Fruit fly (Drosophila melanogaster) whole organism, embryonic: Measurements from ENCODE around the gene CG10333.

Source experiments
- Antp ChIP-seq: fragments of 200-800 bp; sonication (Bioruptor generic); optimal IDR thresholded peaks from 3 replicates; lab custom pipeline; 2016; ENCODE audit warnings: missing biosample characterization, missing genetic modification characterization
- BEAF-32 ChIP-seq: fragments of 200-800 bp; sonication (Bioruptor generic); optimal IDR thresholded peaks from 3 replicates; lab custom pipeline; 2017; ENCODE audit warnings: missing biosample characterization, missing genetic modification characterization, mild to moderate bottlenecking, moderate library complexity, missing genetic modification reagents
- CG10147 ChIP-seq: fragments of 200-800 bp; sonication (Bioruptor generic); optimal IDR thresholded peaks from 2 replicates; lab custom pipeline; 2019; ENCODE audit warnings: missing biosample characterization, mild to moderate bottlenecking, missing genetic modification characterization, moderate library complexity
- CG10321 ChIP-seq: fragments of 200-800 bp; sonication (Bioruptor generic); IDR thresholded peaks from 2 replicates; pipeline ENCODE4 v1.3.6; 2022; ENCODE audit warnings: missing biosample characterization, missing genetic modification characterization
- CG12155 ChIP-seq: fragments of 200-800 bp; sonication (Bioruptor generic); optimal IDR thresholded peaks from 3 replicates; lab custom pipeline; 2016; ENCODE audit warnings: missing biosample characterization, missing genetic modification characterization
- CG12659 ChIP-seq: fragments of 200-800 bp; sonication (Bioruptor generic); optimal IDR thresholded peaks from 3 replicates; lab custom pipeline; 2017; ENCODE audit warnings: mild to moderate bottlenecking, missing biosample characterization, missing genetic modification reagents, missing genetic modification characterization
- CG12942 ChIP-seq: fragments of 200-800 bp; sonication (Bioruptor generic); optimal IDR thresholded peaks from 3 replicates; lab custom pipeline; 2016; ENCODE audit warnings: missing biosample characterization, missing genetic modification characterization
- CG13287 ChIP-seq: fragments of 200-800 bp; sonication (Bioruptor generic); IDR thresholded peaks from 2 replicates; pipeline ENCODE4 v1.3.6; 2022; ENCODE audit warnings: missing biosample characterization, missing genetic modification characterization; ENCODE audit not compliant: partially characterized antibody
- CG1602 ChIP-seq: fragments of 200-800 bp; sonication (Bioruptor generic); optimal IDR thresholded peaks from 3 replicates; lab custom pipeline; 2016; ENCODE audit warnings: missing biosample characterization, missing genetic modification characterization
- CG31388 ChIP-seq: fragments of 200-800 bp; sonication (Bioruptor generic); optimal IDR thresholded peaks from 2 replicates; lab custom pipeline; 2016; ENCODE audit warnings: missing biosample characterization, missing genetic modification characterization
- CG3407 ChIP-seq: fragments of 200-800 bp; sonication (Bioruptor generic); optimal IDR thresholded peaks from 2 replicates; lab custom pipeline; 2018; ENCODE audit warnings: missing biosample characterization, mild to moderate bottlenecking, missing genetic modification characterization
- CG34224 ChIP-seq: fragments of 200-800 bp; sonication (Bioruptor generic); IDR thresholded peaks from 3 replicates; pipeline ENCODE4 v1.3.6; 2022; ENCODE audit warnings: missing biosample characterization, missing genetic modification characterization; ENCODE audit not compliant: partially characterized antibody
- CG5180 ChIP-seq: fragments of 200-800 bp; sonication (Bioruptor generic); optimal IDR thresholded peaks from 3 replicates; lab custom pipeline; 2017; ENCODE audit warnings: missing biosample characterization, missing genetic modification characterization, mild to moderate bottlenecking, moderate library complexity, missing genetic modification reagents
- CG7357 ChIP-seq: fragments of 200-800 bp; sonication (Bioruptor generic); IDR thresholded peaks from 3 replicates; pipeline ENCODE4 v1.3.6; 2022; ENCODE audit warnings: missing biosample characterization, missing genetic modification characterization
- CG9817 ChIP-seq: fragments of 200-800 bp; sonication (Bioruptor generic); optimal IDR thresholded peaks from 2 replicates; lab custom pipeline; 2018; ENCODE audit warnings: missing biosample characterization, mild to moderate bottlenecking, missing genetic modification characterization, moderate library complexity
- Camta ChIP-seq: fragments of 200-800 bp; sonication (Bioruptor generic); optimal IDR thresholded peaks from 2 replicates; lab custom pipeline; 2016; ENCODE audit warnings: missing biosample characterization, missing genetic modification characterization
- CkIIα-i1 ChIP-seq: fragments of 200-800 bp; sonication (Bioruptor generic); IDR thresholded peaks from 2 replicates; pipeline ENCODE4 v1.3.6; 2022; ENCODE audit warnings: missing biosample characterization, missing genetic modification characterization
- Dek ChIP-seq: fragments of 200-800 bp; sonication (Bioruptor generic); optimal IDR thresholded peaks from 3 replicates; lab custom pipeline; 2019; ENCODE audit warnings: missing biosample characterization, mild to moderate bottlenecking, missing genetic modification characterization, moderate library complexity
- Doc2 ChIP-seq: fragments of 200-800 bp; sonication (Bioruptor generic); IDR thresholded peaks from 2 replicates; pipeline ENCODE4 v1.3.6; 2022; ENCODE audit warnings: missing biosample characterization, missing genetic modification characterization
- Drgx ChIP-seq: fragments of 200-800 bp; sonication (Bioruptor generic); IDR thresholded peaks from 2 replicates; pipeline ENCODE4 v1.3.6; 2022; ENCODE audit warnings: missing biosample characterization, missing genetic modification characterization
- Fer3 ChIP-seq: fragments of 200-800 bp; sonication (Bioruptor generic); optimal IDR thresholded peaks from 2 replicates; lab custom pipeline; 2018; ENCODE audit warnings: missing biosample characterization, mild to moderate bottlenecking, missing genetic modification characterization, moderate library complexity
- HHEX ChIP-seq: fragments of 200-800 bp; sonication (Bioruptor generic); optimal IDR thresholded peaks from 3 replicates; lab custom pipeline; 2017; ENCODE audit warnings: missing biosample characterization, mild to moderate bottlenecking, missing genetic modification characterization, missing genetic modification reagents
- Hsf ChIP-seq: fragments of 200-800 bp; sonication (Bioruptor generic); optimal IDR thresholded peaks from 3 replicates; lab custom pipeline; 2016; ENCODE audit warnings: missing biosample characterization, missing genetic modification characterization
- Sox100B ChIP-seq: fragments of 200-800 bp; sonication (Bioruptor generic); optimal IDR thresholded peaks from 3 replicates; lab custom pipeline; 2018; ENCODE audit warnings: missing biosample characterization, mild to moderate bottlenecking, missing genetic modification characterization
- Usf ChIP-seq: fragments of 200-800 bp; sonication (Bioruptor generic); optimal IDR thresholded peaks from 2 replicates; lab custom pipeline; 2017; ENCODE audit warnings: missing genotype, missing biosample characterization, missing genetic modification characterization
- amos ChIP-seq: fragments of 200-800 bp; sonication (Bioruptor generic); IDR thresholded peaks from 2 replicates; pipeline ENCODE4 v1.3.6; 2022; ENCODE audit warnings: missing biosample characterization, missing genetic modification characterization; ENCODE audit not compliant: partially characterized antibody
- ash1 ChIP-seq: fragments of 200-800 bp; sonication (Bioruptor generic); optimal IDR thresholded peaks from 2 replicates; lab custom pipeline; 2018; ENCODE audit warnings: missing biosample characterization, mild to moderate bottlenecking, missing genetic modification characterization
- bbx ChIP-seq: fragments of 200-800 bp; sonication (Bioruptor generic); IDR thresholded peaks from 2 replicates; pipeline ENCODE4 v1.3.6; 2022; ENCODE audit warnings: missing biosample characterization, missing genetic modification characterization; ENCODE audit not compliant: partially characterized antibody
- bcd ChIP-seq: fragments of 200-800 bp; sonication (Bioruptor generic); optimal IDR thresholded peaks from 2 replicates; lab custom pipeline; 2017; ENCODE audit warnings: missing biosample characterization, mild to moderate bottlenecking, missing genetic modification characterization
- br ChIP-seq: fragments of >200 bp; optimal IDR thresholded peaks from 2 replicates; lab custom pipeline; 2017
- dmrt99B ChIP-seq: fragments of 200-800 bp; sonication (Bioruptor generic); optimal IDR thresholded peaks from 2 replicates; lab custom pipeline; 2018; ENCODE audit warnings: missing biosample characterization, mild to moderate bottlenecking, missing genetic modification characterization, moderate library complexity
- dysf ChIP-seq: fragments of 200-800 bp; sonication (Bioruptor generic); IDR thresholded peaks from 3 replicates; pipeline ENCODE4 v1.3.6; 2022; ENCODE audit warnings: missing biosample characterization, missing genetic modification characterization
- fd64A ChIP-seq: fragments of 200-800 bp; sonication (Bioruptor generic); optimal IDR thresholded peaks from 3 replicates; lab custom pipeline; 2018; ENCODE audit warnings: missing biosample characterization, mild to moderate bottlenecking, missing genetic modification characterization
- gce ChIP-seq: fragments of 200-800 bp; sonication (Bioruptor generic); IDR thresholded peaks from 3 replicates; pipeline ENCODE4 v1.3.6; 2022; ENCODE audit warnings: missing biosample characterization, missing genetic modification characterization
- h ChIP-seq: fragments of >200 bp; optimal IDR thresholded peaks from 2 replicates; lab custom pipeline; 2017
- hbn ChIP-seq: fragments of 200-800 bp; sonication (Bioruptor generic); IDR thresholded peaks from 2 replicates; pipeline ENCODE4 v1.3.6; 2022; ENCODE audit warnings: missing biosample characterization, missing genetic modification characterization; ENCODE audit not compliant: partially characterized antibody
- jigr1 ChIP-seq: fragments of 200-800 bp; sonication (Bioruptor generic); IDR thresholded peaks from 3 replicates; pipeline ENCODE4 v1.3.6; 2022; ENCODE audit warnings: missing biosample characterization, missing genetic modification characterization
- jumu ChIP-seq: fragments of 200-800 bp; sonication (Bioruptor generic); optimal IDR thresholded peaks from 3 replicates; lab custom pipeline; 2016; ENCODE audit warnings: missing biosample characterization, missing genetic modification characterization
- lilli ChIP-seq: fragments of 200-800 bp; sonication (Bioruptor generic); optimal IDR thresholded peaks from 3 replicates; lab custom pipeline; 2016; ENCODE audit warnings: missing biosample characterization, missing genetic modification characterization
- maf-S ChIP-seq: fragments of 200-800 bp; sonication (Bioruptor generic); optimal IDR thresholded peaks from 2 replicates; lab custom pipeline; 2016; ENCODE audit warnings: missing biosample characterization, missing genetic modification characterization
- mirr ChIP-seq: fragments of 200-800 bp; sonication (Bioruptor generic); optimal IDR thresholded peaks from 3 replicates; lab custom pipeline; 2018; ENCODE audit warnings: missing biosample characterization, mild to moderate bottlenecking, missing genetic modification characterization
- odd ChIP-seq: fragments of 200-800 bp; sonication (Bioruptor generic); optimal IDR thresholded peaks from 2 replicates; lab custom pipeline; 2017; ENCODE audit warnings: missing biosample characterization, mild to moderate bottlenecking, missing genetic modification characterization
- pita ChIP-seq: fragments of 200-800 bp; sonication (Bioruptor generic); optimal IDR thresholded peaks from 2 replicates; lab custom pipeline; 2017; ENCODE audit warnings: missing biosample characterization, mild to moderate bottlenecking, missing genetic modification characterization
- pros ChIP-seq: fragments of 200-800 bp; sonication (Bioruptor generic); optimal IDR thresholded peaks from 3 replicates; lab custom pipeline; 2019; ENCODE audit warnings: missing biosample characterization, mild to moderate bottlenecking, missing genetic modification characterization, moderate library complexity
- pum ChIP-seq: fragments of 200-800 bp; sonication (Bioruptor generic); optimal IDR thresholded peaks from 2 replicates; lab custom pipeline; 2016; ENCODE audit warnings: missing biosample characterization, missing genetic modification characterization
- sisA ChIP-seq: fragments of 200-800 bp; sonication (Bioruptor generic); IDR thresholded peaks from 2 replicates; pipeline ENCODE4 v1.3.6; 2022; ENCODE audit warnings: missing biosample characterization, missing genetic modification characterization
- slp2 ChIP-seq: fragments of 200-800 bp; sonication (Bioruptor generic); optimal IDR thresholded peaks from 2 replicates; lab custom pipeline; 2016; ENCODE audit warnings: missing biosample characterization, missing genetic modification characterization
- stc ChIP-seq: fragments of 200-800 bp; sonication (Bioruptor generic); IDR thresholded peaks from 2 replicates; pipeline ENCODE4 v1.3.6; 2022; ENCODE audit warnings: missing biosample characterization, missing genetic modification characterization
- z ChIP-seq: fragments of 200-800 bp; sonication (Bioruptor generic); IDR thresholded peaks from 3 replicates; pipeline ENCODE4 v1.3.6; 2022; ENCODE audit warnings: missing biosample characterization, missing genetic modification characterization
- zfh1 ChIP-seq: fragments of 200-800 bp; sonication (Bioruptor generic); IDR thresholded peaks from 3 replicates; pipeline ENCODE4 v1.3.6; 2022; ENCODE audit warnings: missing biosample characterization, missing genetic modification characterization

CG10333 gene

DNA sequence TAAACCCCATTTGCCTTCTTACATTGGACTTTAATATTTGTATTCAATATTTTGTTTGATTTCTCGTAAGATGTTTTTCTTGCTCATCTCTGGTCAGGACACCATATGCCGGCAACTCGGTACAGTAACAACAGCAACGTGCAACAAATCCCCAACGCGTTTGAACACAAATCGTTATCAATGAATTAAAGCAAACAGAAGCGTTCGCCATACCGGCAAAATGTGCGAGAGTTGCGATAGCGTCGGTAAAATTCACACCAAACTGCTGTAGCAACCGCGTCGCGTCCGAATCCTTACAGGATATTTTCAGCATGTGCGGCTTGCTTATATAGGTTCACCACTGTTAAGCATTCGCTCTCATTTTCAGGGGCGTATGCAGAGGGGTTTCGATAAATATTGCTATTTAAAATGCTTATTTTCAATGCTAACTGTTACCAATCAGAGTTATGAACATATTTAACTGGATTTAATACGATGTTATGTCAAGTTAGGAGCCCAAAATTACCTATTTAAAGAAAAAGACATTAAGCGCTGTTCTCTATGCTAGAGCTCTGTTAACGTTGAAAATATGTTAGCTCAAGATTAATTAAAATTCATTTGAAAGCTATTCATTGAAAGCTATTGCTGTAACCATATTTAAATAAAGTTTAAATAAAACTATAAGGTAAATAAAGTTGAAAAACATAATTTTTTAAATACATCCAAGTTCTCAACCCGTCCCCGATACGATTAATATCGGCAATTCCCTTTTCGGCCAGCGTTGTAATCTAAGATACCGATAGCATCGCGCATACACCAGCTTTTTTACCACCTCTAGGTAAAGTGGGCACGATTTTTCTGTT is 16.3 kb upstream of the CG10333 start, which contains the start of the genes Pde11 and CG15160 (continued):
- no peak for TF ChIP-seq bcd (GFP tag; lab: Kevin White, UChicago)
- peak; percentile 7 for TF ChIP-seq maf-S (GFP tag; lab: Kevin White, UChicago)
- TF ChIP-seq CG12659 (GFP tag; lab: Kevin White, UChicago), result peak; percentile 70
- TF ChIP-seq dysf (GFP tag; lab: Robert Waterston, UW), result 0 out of 3 replicates have a peak, but pooled peaks have one; percentile 24
- TF ChIP-seq pros (GFP tag; lab: Kevin White, UChicago), result no peak
- no peak for TF ChIP-seq h
- peak; percentile 15; the same call in 1 of the 2 replicates for TF ChIP-seq stc (GFP tag; lab: Robert Waterston, UW)
- peak; percentile 49 for TF ChIP-seq CG12155
- peak; percentile 32 for TF ChIP-seq CG1602
- TF ChIP-seq CG7357 (GFP tag; lab: Robert Waterston, UW), result no peak
- no peak for TF ChIP-seq HHEX (GFP tag; lab: Kevin White, UChicago)
- TF ChIP-seq z, result no peak
- TF ChIP-seq CkIIα-i1 (GFP tag; lab: Robert Waterston, UW), result no peak
- TF ChIP-seq lilli, result peak; percentile 45
- peak; percentile 19 for TF ChIP-seq CG12942 (GFP tag; lab: Kevin White, UChicago)
- TF ChIP-seq CG34224 (GFP tag; lab: Robert Waterston, UW), result peak; percentile 94
- peak; percentile 19 for TF ChIP-seq pum (GFP tag; lab: Kevin White, UChicago)
- no peak for TF ChIP-seq gce (GFP tag; lab: Robert Waterston, UW)
- TF ChIP-seq Sox100B (GFP tag; lab: Kevin White, UChicago), result no peak
- TF ChIP-seq CG9817, result no peak
- TF ChIP-seq Camta (GFP tag; lab: Kevin White, UChicago), result peak; percentile 20
- no peak for TF ChIP-seq sisA (GFP tag; lab: Robert Waterston, UW)
- TF ChIP-seq zfh1 (GFP tag; lab: Robert Waterston, UW), result peak; percentile 65; the same call in 2 of the 3 replicates
- no peak for TF ChIP-seq dmrt99B (tag; lab: Kevin White, UChicago)
- TF ChIP-seq Dek, result peak; percentile 39
- peak; percentile 11; the same call in 1 of the 3 replicates for TF ChIP-seq jigr1 (GFP tag; lab: Robert Waterston, UW)
- TF ChIP-seq CG13287, result peak; percentile 99
- no peak for TF ChIP-seq CG10321
- TF ChIP-seq pita, result peak; percentile 67
- no peak for TF ChIP-seq CG10147
- TF ChIP-seq bbx (GFP tag; lab: Robert Waterston, UW), result peak; percentile 100
- no peak for TF ChIP-seq slp2 (GFP tag; lab: Kevin White, UChicago)
- no peak; the same call in 1 of the 2 replicates for TF ChIP-seq Drgx (GFP tag; lab: Robert Waterston, UW)
- TF ChIP-seq BEAF-32 (GFP tag; lab: Kevin White, UChicago), result peak; percentile 98
- TF ChIP-seq mirr (GFP tag; lab: Kevin White, UChicago), result no peak
- no peak for TF ChIP-seq Doc2
- TF ChIP-seq jumu (GFP tag; lab: Kevin White, UChicago), result no peak
- TF ChIP-seq CG5180 (GFP tag; lab: Kevin White, UChicago), result peak; percentile 91
- TF ChIP-seq br (lab: Kevin White, UChicago), result no peak
- TF ChIP-seq Usf (GFP tag; lab: Kevin White, UChicago), result no peak
- TF ChIP-seq CG3407 (GFP tag; lab: Kevin White, UChicago), result no peak
- peak; percentile 92 for TF ChIP-seq hbn (GFP tag; lab: Robert Waterston, UW)
- TF ChIP-seq Antp (GFP tag; lab: Kevin White, UChicago), result no peak
- peak; percentile 100 for TF ChIP-seq amos
- no peak for TF ChIP-seq ash1
- TF ChIP-seq Hsf (GFP tag; lab: Kevin White, UChicago), result peak; percentile 33
- TF ChIP-seq odd (GFP tag; lab: Kevin White, UChicago), result no peak
- TF ChIP-seq fd64A, result no peak
- no peak for TF ChIP-seq Fer3 (tag; lab: Kevin White, UChicago)
- TF ChIP-seq CG31388 (GFP tag; lab: Kevin White, UChicago), result no peak
